Worm (Caenorhabditis elegans): Measurements from ENCODE around the gene chil-4.

ce11 chrII:9850945-9851344, 4.6 kb downstream of the chil-4 start, which contains the start of gene ZK938.10:
- TF ChIP-seq pes-1 (GFP tag; IDR thresholded peaks at IDR 0.05) (no peak), hmbx-1 (tag; optimal IDR thresholded peaks at IDR 0.05) (no peak), flt-1 (GFP tag; IDR thresholded peaks at IDR 0.05) (no peak), F13C5.2 (tag; optimal IDR thresholded peaks at IDR 0.05) (no peak), scrt-1 (GFP tag; IDR thresholded peaks at IDR 0.05) (no peak), tbx-11 (GFP tag; IDR thresholded peaks at IDR 0.05) (no peak), hnd-1 (tag; optimal IDR thresholded peaks at IDR 0.05) (no peak)
